Fruit fly (Drosophila melanogaster): ENCODE data around the gene Dref.
A peak's percentile ranks its signal among the peaks of the same experiment; 100 is the strongest.

The Dref gene

DNA sequence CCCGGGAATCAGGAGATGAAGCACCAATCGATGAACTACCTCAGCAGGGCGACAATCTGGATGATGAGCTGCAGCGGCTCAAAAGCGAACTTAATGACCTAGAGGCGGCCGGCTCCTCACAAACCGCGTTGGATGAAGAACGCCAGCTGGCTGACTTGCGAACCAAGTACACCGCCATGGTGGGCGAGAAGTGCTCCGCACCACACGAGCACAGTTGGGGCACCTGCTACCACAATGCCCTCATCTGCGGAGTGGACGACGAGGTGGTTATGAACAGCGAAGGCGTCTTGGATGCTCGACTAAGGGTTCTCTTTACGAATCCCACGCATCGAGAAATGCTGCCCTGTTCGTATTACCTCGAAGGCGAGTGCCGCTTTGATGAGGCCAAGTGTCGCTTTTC is 12.3 kb downstream of the Dref start:
- TF ChIP-seq Dref (GFP tag; IDR thresholded peaks at IDR 0.05) (0 out of 2 replicates have a peak, but pooled peaks have one; percentile 28), Ets65A (GFP tag) (peak; percentile 60), Med (GFP tag) (peak; percentile 55), CG11696 (GFP tag; IDR thresholded peaks at IDR 0.05) (no peak)

- TF ChIP-seq yki (optimal IDR thresholded peaks at IDR 0.05) (no peak), zf30C (GFP tag; optimal IDR thresholded peaks at IDR 0.05) (no peak), Hsf (GFP tag; optimal IDR thresholded peaks at IDR 0.05) (peak; percentile 63), stc (GFP tag; IDR thresholded peaks at IDR 0.05) (peak; percentile 93), CG10979 (tag; optimal IDR thresholded peaks at IDR 0.05) (peak; percentile 96), ash1 (GFP tag; optimal IDR thresholded peaks at IDR 0.05) (no peak), HmgD (GFP tag; optimal IDR thresholded peaks at IDR 0.05) (no peak), abd-A (tag; optimal IDR thresholded peaks at IDR 0.05) (no peak), CG16813 (GFP tag; IDR thresholded peaks at IDR 0.05; ENCODE audit: partially characterized antibody) (no peak), en (GFP tag; optimal IDR thresholded peaks at IDR 0.05) (peak; percentile 24), E2f1 (GFP tag; IDR thresholded peaks at IDR 0.05) (peak; percentile 87), Atf-2 (GFP tag; optimal IDR thresholded peaks at IDR 0.05) (peak; percentile 10), CG10565 (GFP tag; optimal IDR thresholded peaks at IDR 0.05) (peak; percentile 51), org-1 (GFP tag; optimal IDR thresholded peaks at IDR 0.05) (peak; percentile 86), unc-4 (GFP tag; IDR thresholded peaks at IDR 0.05; ENCODE audit: partially characterized antibody) (0 out of 2 replicates have a peak, but pooled peaks have one; percentile 25), lab (GFP tag; optimal IDR thresholded peaks at IDR 0.05) (peak; percentile 95), CG14965 (GFP tag; optimal IDR thresholded peaks at IDR 0.05; ENCODE audit: borderline replicate concordance) (no peak), CG16863 (GFP tag; optimal IDR thresholded peaks at IDR 0.05) (peak; percentile 24), disco-r (GFP tag; optimal IDR thresholded peaks at IDR 0.05) (no peak), sens (GFP tag) (peak; percentile 96), CG2889 (GFP tag; IDR thresholded peaks at IDR 0.05) (peak; percentile 74; the same call in 2 of the 3 replicates), salm (tag; optimal IDR thresholded peaks at IDR 0.05) (peak; percentile 82), lilli (GFP tag; optimal IDR thresholded peaks at IDR 0.05) (peak; percentile 81), fd3F (GFP tag; optimal IDR thresholded peaks at IDR 0.05) (peak; percentile 83), CG15011 (GFP tag; optimal IDR thresholded peaks at IDR 0.05) (peak; percentile 77), Sry-β (GFP tag; optimal IDR thresholded peaks at IDR 0.05) (peak; percentile 61), fd64A (GFP tag; optimal IDR thresholded peaks at IDR 0.05) (no peak), CG14667 (GFP tag; IDR thresholded peaks at IDR 0.05) (peak; percentile 84), rib (GFP tag; IDR thresholded peaks at IDR 0.05) (peak; percentile 71; the same call in 1 of the 2 replicates), Dp (GFP tag; optimal IDR thresholded peaks at IDR 0.05) (peak; percentile 57), CG4424 (GFP tag; optimal IDR thresholded peaks at IDR 0.05) (peak; percentile 94), wdn (GFP tag; IDR thresholded peaks at IDR 0.05) (peak; percentile 71; the same call in 1 of the 2 replicates), MTF-1 (GFP tag; optimal IDR thresholded peaks at IDR 0.05; ENCODE audit: borderline replicate concordance) (peak; percentile 67), Xbp1 (GFP tag; optimal IDR thresholded peaks at IDR 0.05) (peak; percentile 90), CG17568 (GFP tag; optimal IDR thresholded peaks at IDR 0.05) (peak; percentile 85), HmgZ (tag; optimal IDR thresholded peaks at IDR 0.05) (peak; percentile 85), hb (GFP tag; IDR thresholded peaks at IDR 0.05; ENCODE audit: partially characterized antibody) (no peak), CG30020 (tag; optimal IDR thresholded peaks at IDR 0.05) (peak; percentile 78), cato (GFP tag; optimal IDR thresholded peaks at IDR 0.05; ENCODE audit: borderline replicate concordance) (peak; percentile 70), bigmax (GFP tag; optimal IDR thresholded peaks at IDR 0.05) (no peak), Blimp-1 (GFP tag; optimal IDR thresholded peaks at IDR 0.05) (peak; percentile 94), run (tag; optimal IDR thresholded peaks at IDR 0.05) (peak; percentile 88), insv (GFP tag; optimal IDR thresholded peaks at IDR 0.05) (peak in 1 of 2 experiments; percentile 45), CG6689 (GFP tag; IDR thresholded peaks at IDR 0.05) (peak; percentile 93), CG14860 (GFP tag; IDR thresholded peaks at IDR 0.05; ENCODE audit: partially characterized antibody) (no peak)
Observed at dm6 chr2L:9954119-9954518, 12.9 kb downstream of the Dref start, which contains the start of the genes CG13126 and CG4709. TSS of gene CG13126 (minus strand) at chr2L:9954181. TSS of gene CG4709 (plus strand) at chr2L:9954325.

All from whole organism, embryonic.